Fruit fly (Drosophila melanogaster) whole organism, embryonic: ENCODE measurements around the gene Nin.
A peak's percentile ranks its signal among the peaks of the same experiment; 100 is the strongest.

ENCODE experiments used
- Aef1 ChIP-seq: fragments of 200-800 bp; sonication (Bioruptor generic); IDR thresholded peaks from 3 replicates; pipeline ENCODE4 v1.3.6; 2022; ENCODE audit warnings: missing biosample characterization, missing genetic modification characterization
- Atf3 ChIP-seq: fragments of 200-800 bp; sonication (Bioruptor generic); optimal IDR thresholded peaks from 3 replicates; lab custom pipeline; 2016; ENCODE audit warnings: missing biosample characterization, missing genetic modification characterization
- CG10147 ChIP-seq: fragments of 200-800 bp; sonication (Bioruptor generic); optimal IDR thresholded peaks from 2 replicates; lab custom pipeline; 2019; ENCODE audit warnings: missing biosample characterization, mild to moderate bottlenecking, missing genetic modification characterization, moderate library complexity
- CG10462 ChIP-seq: fragments of 200-800 bp; sonication (Bioruptor generic); optimal IDR thresholded peaks from 2 replicates; lab custom pipeline; 2016; ENCODE audit warnings: missing biosample characterization, missing genetic modification characterization
- CG10654 ChIP-seq: fragments of 200-800 bp; sonication (Bioruptor generic); optimal IDR thresholded peaks from 2 replicates; lab custom pipeline; 2016; ENCODE audit warnings: missing biosample characterization, missing genetic modification characterization
- CG10959 ChIP-seq: fragments of 200-800 bp; sonication (Bioruptor generic); IDR thresholded peaks from 2 replicates; pipeline ENCODE4 v1.3.6; 2022; ENCODE audit warnings: missing biosample characterization, missing genetic modification characterization
- CG11085 ChIP-seq: fragments of 200-800 bp; sonication (Bioruptor generic); IDR thresholded peaks from 2 replicates; pipeline ENCODE4 v1.3.6; 2022; ENCODE audit warnings: missing biosample characterization, missing genetic modification characterization
- CG11398 ChIP-seq: fragments of 200-800 bp; sonication (Bioruptor generic); optimal IDR thresholded peaks from 2 replicates; lab custom pipeline; 2016; ENCODE audit warnings: missing biosample characterization, missing genetic modification characterization
- CG12071 ChIP-seq: fragments of 200-800 bp; sonication (Bioruptor generic); optimal IDR thresholded peaks from 3 replicates; lab custom pipeline; 2018; ENCODE audit warnings: missing biosample characterization, mild to moderate bottlenecking, missing genetic modification characterization
- CG13287 ChIP-seq: fragments of 200-800 bp; sonication (Bioruptor generic); IDR thresholded peaks from 2 replicates; pipeline ENCODE4 v1.3.6; 2022; ENCODE audit warnings: missing biosample characterization, missing genetic modification characterization; ENCODE audit not compliant: partially characterized antibody
- CG1529 ChIP-seq: fragments of 200-800 bp; sonication (Bioruptor generic); optimal IDR thresholded peaks from 3 replicates; lab custom pipeline; 2018; ENCODE audit warnings: missing biosample characterization, missing genetic modification characterization
- CG17361 ChIP-seq: fragments of 200-800 bp; sonication (Bioruptor generic); IDR thresholded peaks from 3 replicates; pipeline ENCODE4 v1.3.6; 2022; ENCODE audit warnings: missing biosample characterization, missing genetic modification characterization
- CG18262 ChIP-seq: fragments of 200-800 bp; optimal IDR thresholded peaks from 3 replicates; lab custom pipeline; 2019; ENCODE audit warnings: missing biosample characterization, mild to moderate bottlenecking, missing genetic modification characterization, moderate library complexity
- CG18764 ChIP-seq: fragments of 200-800 bp; sonication (Bioruptor generic); optimal IDR thresholded peaks from 3 replicates; lab custom pipeline; 2016; ENCODE audit warnings: missing biosample characterization, missing genetic modification characterization
- CG30020 ChIP-seq: fragments of 200-800 bp; optimal IDR thresholded peaks from 2 replicates; lab custom pipeline; 2019; ENCODE audit warnings: missing biosample characterization, mild to moderate bottlenecking, missing genetic modification characterization, moderate library complexity
- CG32767 ChIP-seq: fragments of 200-800 bp; sonication (Bioruptor generic); IDR thresholded peaks from 2 replicates; pipeline ENCODE4 v1.3.6; 2022; ENCODE audit warnings: missing biosample characterization, missing genetic modification characterization
- CG3407 ChIP-seq: fragments of 200-800 bp; sonication (Bioruptor generic); optimal IDR thresholded peaks from 2 replicates; lab custom pipeline; 2018; ENCODE audit warnings: missing biosample characterization, mild to moderate bottlenecking, missing genetic modification characterization
- CG4854 ChIP-seq: fragments of 200-800 bp; sonication (Bioruptor generic); optimal IDR thresholded peaks from 2 replicates; lab custom pipeline; 2016; ENCODE audit warnings: missing biosample characterization, missing genetic modification characterization, inconsistent platforms
- CG7928 ChIP-seq: fragments of 200-800 bp; sonication (Bioruptor generic); optimal IDR thresholded peaks from 2 replicates; lab custom pipeline; 2017; ENCODE audit warnings: missing biosample characterization, mild to moderate bottlenecking, missing genetic modification characterization
- CkIIα-i1 ChIP-seq: fragments of 200-800 bp; sonication (Bioruptor generic); IDR thresholded peaks from 2 replicates; pipeline ENCODE4 v1.3.6; 2022; ENCODE audit warnings: missing biosample characterization, missing genetic modification characterization
- Dek ChIP-seq: fragments of 200-800 bp; sonication (Bioruptor generic); optimal IDR thresholded peaks from 3 replicates; lab custom pipeline; 2019; ENCODE audit warnings: missing biosample characterization, mild to moderate bottlenecking, missing genetic modification characterization, moderate library complexity
- Ets65A ChIP-seq: fragments of 200-800 bp; sonication (Bioruptor generic); peaks from one replicate; lab custom pipeline; 2016; ENCODE audit warnings: missing biosample characterization, missing genetic modification characterization
- Fer3 ChIP-seq: fragments of 200-800 bp; sonication (Bioruptor generic); optimal IDR thresholded peaks from 2 replicates; lab custom pipeline; 2018; ENCODE audit warnings: missing biosample characterization, mild to moderate bottlenecking, missing genetic modification characterization, moderate library complexity
- H15 ChIP-seq: fragments of 200-800 bp; sonication (Bioruptor generic); IDR thresholded peaks from 3 replicates; pipeline ENCODE4 v1.3.6; 2022; ENCODE audit warnings: missing biosample characterization, missing genetic modification characterization
- Kr ChIP-seq: fragments of 200-800 bp; sonication (Bioruptor generic); optimal IDR thresholded peaks from 2 replicates; lab custom pipeline; 2017; ENCODE audit warnings: missing biosample characterization, mild to moderate bottlenecking, missing genetic modification characterization
- Med ChIP-seq: fragments of 200-800 bp; sonication (Bioruptor generic); peaks from one replicate; lab custom pipeline; 2016; ENCODE audit warnings: missing biosample characterization, missing genetic modification characterization, mild to moderate bottlenecking, inconsistent platforms, moderate library complexity
- Mes4 ChIP-seq: fragments of 200-800 bp; sonication (Bioruptor generic); optimal IDR thresholded peaks from 2 replicates; lab custom pipeline; 2016; ENCODE audit warnings: missing biosample characterization, missing genetic modification characterization
- Nf-YC ChIP-seq: fragments of 200-800 bp; optimal IDR thresholded peaks from 3 replicates; lab custom pipeline; 2019; ENCODE audit warnings: missing biosample characterization, mild to moderate bottlenecking, missing genetic modification characterization, moderate library complexity
- Six4 ChIP-seq: fragments of 200-800 bp; sonication (Bioruptor generic); optimal IDR thresholded peaks from 2 replicates; lab custom pipeline; 2016; ENCODE audit warnings: missing biosample characterization, missing genetic modification characterization
- Stat92E ChIP-seq, 3 experiments: fragments of >200 bp in 2 of 3; fragments of 200-800 bp in 1 of 3; sonication (Bioruptor generic) in 1 of 3; optimal IDR thresholded peaks; 2 replicates each; lab custom pipeline; 2017 to 2019; ENCODE audit warnings: missing biosample characterization in 3 of 3, missing genetic modification characterization in 3 of 3, mild to moderate bottlenecking in 1 of 3, moderate library complexity in 1 of 3
- Vsx1 ChIP-seq: fragments of 200-800 bp; sonication (Bioruptor generic); optimal IDR thresholded peaks from 2 replicates; lab custom pipeline; 2017; ENCODE audit warnings: missing biosample characterization, mild to moderate bottlenecking, missing genetic modification characterization, missing genetic modification reagents
- bowl ChIP-seq: fragments of 200-800 bp; sonication (Bioruptor generic); IDR thresholded peaks from 2 replicates; pipeline ENCODE4 v1.3.6; 2022; ENCODE audit warnings: missing biosample characterization, missing genetic modification characterization
- cg ChIP-seq: fragments of 200-800 bp; sonication (Bioruptor generic); optimal IDR thresholded peaks from 3 replicates; lab custom pipeline; 2019; ENCODE audit warnings: missing biosample characterization, mild to moderate bottlenecking, missing genetic modification characterization, moderate library complexity
- chn ChIP-seq: fragments of 200-800 bp; sonication (Bioruptor generic); optimal IDR thresholded peaks from 2 replicates; lab custom pipeline; 2016; ENCODE audit warnings: missing biosample characterization, missing genetic modification characterization
- exex ChIP-seq: fragments of 200-800 bp; sonication (Bioruptor generic); optimal IDR thresholded peaks from 4 replicates; lab custom pipeline; 2018; ENCODE audit warnings: missing biosample characterization, mild to moderate bottlenecking, missing genetic modification characterization, moderate library complexity
- ftz-f1 ChIP-seq: fragments of 200-800 bp; sonication (Bioruptor generic); optimal IDR thresholded peaks from 2 replicates; lab custom pipeline; 2016; ENCODE audit warnings: missing biosample characterization, missing genetic modification characterization
- gcm ChIP-seq: fragments of 200-800 bp; sonication (Bioruptor generic); optimal IDR thresholded peaks from 2 replicates; lab custom pipeline; 2019; ENCODE audit warnings: missing biosample characterization, mild to moderate bottlenecking, missing genetic modification characterization, moderate library complexity
- gcm2 ChIP-seq: fragments of 200-800 bp; sonication (Bioruptor generic); optimal IDR thresholded peaks from 2 replicates; lab custom pipeline; 2016; ENCODE audit warnings: missing biosample characterization, missing genetic modification characterization
- gfzf ChIP-seq: fragments of 200-800 bp; sonication (Bioruptor generic); optimal IDR thresholded peaks from 2 replicates; lab custom pipeline; 2016; ENCODE audit warnings: missing biosample characterization, mild to moderate bottlenecking, missing genetic modification characterization, moderate library complexity
- luna ChIP-seq: fragments of 200-800 bp; sonication (Bioruptor generic); optimal IDR thresholded peaks from 2 replicates; lab custom pipeline; 2016; ENCODE audit warnings: missing biosample characterization, missing genetic modification characterization
- pnt ChIP-seq: fragments of 200-800 bp; sonication (Bioruptor generic); optimal IDR thresholded peaks from 3 replicates; lab custom pipeline; 2016; ENCODE audit warnings: missing biosample characterization, missing genetic modification characterization
- pzg ChIP-seq: fragments of 200-800 bp; sonication (Bioruptor generic); optimal IDR thresholded peaks from 3 replicates; lab custom pipeline; 2018; ENCODE audit warnings: missing biosample characterization, mild to moderate bottlenecking, missing genetic modification characterization, moderate library complexity
- salm ChIP-seq: fragments of 200-800 bp; sonication (Bioruptor generic); optimal IDR thresholded peaks from 2 replicates; lab custom pipeline; 2018; ENCODE audit warnings: missing biosample characterization, mild to moderate bottlenecking, missing genetic modification characterization
- slbo ChIP-seq: fragments of 200-800 bp; sonication (Bioruptor generic); IDR thresholded peaks from 2 replicates; pipeline ENCODE4 v1.3.6; 2022; ENCODE audit warnings: missing biosample characterization, missing genetic modification characterization
- sr ChIP-seq: fragments of 200-800 bp; sonication (Bioruptor generic); IDR thresholded peaks from 3 replicates; pipeline ENCODE4 v1.3.6; 2022; ENCODE audit warnings: missing biosample characterization, missing genetic modification characterization
- stc ChIP-seq: fragments of 200-800 bp; sonication (Bioruptor generic); IDR thresholded peaks from 2 replicates; pipeline ENCODE4 v1.3.6; 2022; ENCODE audit warnings: missing biosample characterization, missing genetic modification characterization
- tgo ChIP-seq: fragments of 200-800 bp; sonication (Bioruptor generic); IDR thresholded peaks from 3 replicates; pipeline ENCODE4 v1.3.6; 2022; ENCODE audit warnings: missing biosample characterization, missing genetic modification characterization
- tx ChIP-seq: fragments of 200-800 bp; sonication (Bioruptor generic); optimal IDR thresholded peaks from 2 replicates; lab custom pipeline; 2016; ENCODE audit warnings: missing biosample characterization, missing genetic modification characterization
- unc-4 ChIP-seq: fragments of 200-800 bp; sonication (Bioruptor generic); IDR thresholded peaks from 2 replicates; pipeline ENCODE4 v1.3.6; 2022; ENCODE audit warnings: missing biosample characterization, missing genetic modification characterization; ENCODE audit not compliant: partially characterized antibody
- wek ChIP-seq: fragments of 200-800 bp; sonication (Bioruptor generic); optimal IDR thresholded peaks from 3 replicates; lab custom pipeline; 2018; ENCODE audit warnings: missing biosample characterization, mild to moderate bottlenecking, missing genetic modification characterization, moderate library complexity

Nin gene

dm6 chr2L:5303044-5303904, 24.9 kb upstream of the Nin start (continued):
- no peak for TF ChIP-seq pzg (GFP tag; lab: Kevin White, UChicago)
- TF ChIP-seq wek (GFP tag; lab: Kevin White, UChicago): peak; percentile 22
- TF ChIP-seq CG4854 (GFP tag; lab: Kevin White, UChicago): no peak
- no peak for TF ChIP-seq CG18764 (GFP tag; lab: Kevin White, UChicago)
- TF ChIP-seq Med: peak; percentile 80
- no peak for TF ChIP-seq unc-4
- TF ChIP-seq CkIIα-i1: no peak
- TF ChIP-seq exex (tag; lab: Kevin White, UChicago): no peak
- peak; percentile 37; the same call in 1 of the 2 replicates for TF ChIP-seq slbo
- no peak for TF ChIP-seq cg (GFP tag; lab: Kevin White, UChicago)
- TF ChIP-seq CG3407 (GFP tag; lab: Kevin White, UChicago): peak; percentile 36
- TF ChIP-seq chn (GFP tag; lab: Kevin White, UChicago): no peak
- TF ChIP-seq Ets65A (GFP tag; lab: Kevin White, UChicago): no peak
- TF ChIP-seq Stat92E (GFP tag; optimal IDR thresholded peaks at IDR 0.05; lab: Kevin White, UChicago): no peak
- no peak for TF ChIP-seq Dek (tag; lab: Kevin White, UChicago)
- TF ChIP-seq bowl (GFP tag; lab: Robert Waterston, UW): no peak
- TF ChIP-seq sr: 0 out of 3 replicates have a peak, but pooled peaks have one; percentile 5
- peak; percentile 64 for TF ChIP-seq CG12071 (GFP tag; lab: Kevin White, UChicago)
- no peak for TF ChIP-seq pnt
- no peak for TF ChIP-seq CG30020 (tag; lab: Kevin White, UChicago)
- peak; percentile 17 for TF ChIP-seq Mes4 (GFP tag; lab: Kevin White, UChicago)
- TF ChIP-seq CG11398 (GFP tag; lab: Kevin White, UChicago): peak; percentile 25
- no peak for TF ChIP-seq CG10462
- no peak for TF ChIP-seq stc
- TF ChIP-seq luna (GFP tag; lab: Kevin White, UChicago): no peak
- no peak for TF ChIP-seq Six4 (GFP tag; lab: Kevin White, UChicago)
- no peak for TF ChIP-seq gcm2 (GFP tag; lab: Kevin White, UChicago)
- TF ChIP-seq tgo: no peak
- no peak for TF ChIP-seq gfzf (GFP tag; lab: Kevin White, UChicago)
- no peak for TF ChIP-seq CG32767
- no peak for TF ChIP-seq Atf3 (GFP tag; lab: Kevin White, UChicago)
- TF ChIP-seq CG7928 (GFP tag; lab: Kevin White, UChicago): no peak
- peak; percentile 16 for TF ChIP-seq CG18262 (tag; lab: Kevin White, UChicago)
- no peak for TF ChIP-seq ftz-f1 (GFP tag; lab: Kevin White, UChicago)
- no peak for TF ChIP-seq CG10654 (GFP tag; lab: Kevin White, UChicago)
- TF ChIP-seq Fer3: no peak
- no peak for TF ChIP-seq CG10147
- TF ChIP-seq salm (tag; lab: Kevin White, UChicago): no peak
- no peak for TF ChIP-seq Aef1 (GFP tag; lab: Robert Waterston, UW)
- TF ChIP-seq gcm: no peak
- no peak for TF ChIP-seq Vsx1
- no peak for TF ChIP-seq CG1529
- TF ChIP-seq CG17361 (GFP tag; lab: Robert Waterston, UW): peak; percentile 26; the same call in 1 of the 3 replicates
- no peak for TF ChIP-seq CG10959 (GFP tag; lab: Robert Waterston, UW)
- TF ChIP-seq CG11085 (GFP tag; lab: Robert Waterston, UW): no peak
- TF ChIP-seq tx (GFP tag; lab: Kevin White, UChicago): no peak
- TF ChIP-seq CG13287 (GFP tag; lab: Robert Waterston, UW): no peak
- no peak for TF ChIP-seq H15 (GFP tag; lab: Robert Waterston, UW)
- no peak for TF ChIP-seq Nf-YC (tag; lab: Kevin White, UChicago)
- TF ChIP-seq Kr (GFP tag; lab: Kevin White, UChicago): no peak
